Worm (Caenorhabditis elegans) whole organism, midembryonic: ENCODE measurements around the gene chtl-1.

Source experiments
- T22C8.4 ChIP-seq: fragments of 200-800 bp; sonication (Bioruptor generic); IDR thresholded peaks from 2 replicates; pipeline ENCODE4 v1.3.6; 2022; ENCODE audit warnings: missing genetic modification characterization, missing compliant biosample characterization
- klf-2 ChIP-seq: fragments of 200-800 bp; sonication (Bioruptor generic); conservative IDR thresholded peaks from 2 replicates; pipeline ENCODE4 v1.3.6; 2022; ENCODE audit warnings: missing genetic modification reagents, missing genetic modification characterization, missing compliant biosample characterization
- med-1 ChIP-seq: sonication (generic microtip); optimal IDR thresholded peaks from 2 replicates; lab custom pipeline; 2017; ENCODE audit warnings: missing genetic modification characterization, mild to moderate bottlenecking, missing compliant biosample characterization, antibody characterized with exemption, missing genetic modification reagents; ENCODE audit not compliant: insufficient read depth
- ztf-29 ChIP-seq: fragments of 200-800 bp; sonication (Bioruptor generic); IDR thresholded peaks from 2 replicates; pipeline ENCODE4 v1.3.6; 2022; ENCODE audit warnings: missing genetic modification reagents, missing genetic modification characterization, missing compliant biosample characterization

DNA sequence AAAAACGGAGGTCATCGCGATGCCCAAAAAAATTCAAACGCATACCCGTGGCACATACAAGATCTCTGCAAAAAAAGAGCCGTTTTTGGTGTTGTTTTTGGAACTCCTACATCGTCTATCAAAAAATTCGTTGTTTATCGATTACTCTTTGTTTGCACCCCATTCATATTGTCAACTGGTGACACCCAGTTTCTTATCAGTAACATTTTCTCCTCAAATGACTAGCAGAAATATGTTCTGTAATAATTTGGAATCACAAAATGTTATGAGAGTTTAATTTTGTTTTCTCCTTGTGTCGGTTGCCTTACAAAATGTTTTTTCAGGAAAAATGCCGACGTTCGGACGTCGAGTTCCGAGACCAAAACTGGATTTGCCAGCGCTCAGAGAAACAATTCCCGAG lies 10.6 kb upstream of the chtl-1 start, which contains the start of gene sek-4:
- TF ChIP-seq med-1 (GFP tag; lab: Kevin White, UChicago) (no peak), T22C8.4 (GFP tag; lab: Robert Waterston, UW) (no peak), klf-2 (no peak), ztf-29 (GFP tag; lab: Robert Waterston, UW) (no peak)
